Fruit fly (Drosophila melanogaster) whole organism, embryonic: ENCODE measurements around the gene CG5235.

Source experiments
- ATbp ChIP-seq: fragments of 200-800 bp; sonication (Bioruptor generic); optimal IDR thresholded peaks from 2 replicates; lab custom pipeline; 2017; ENCODE audit warnings: missing biosample characterization, mild to moderate bottlenecking, missing genetic modification characterization, missing genetic modification reagents
- B-H2 ChIP-seq: fragments of 200-800 bp; sonication (Bioruptor generic); optimal IDR thresholded peaks from 2 replicates; lab custom pipeline; 2018; ENCODE audit warnings: missing biosample characterization, mild to moderate bottlenecking, missing genetic modification characterization
- CG10321 ChIP-seq: fragments of 200-800 bp; sonication (Bioruptor generic); IDR thresholded peaks from 2 replicates; pipeline ENCODE4 v1.3.6; 2022; ENCODE audit warnings: missing biosample characterization, missing genetic modification characterization
- CG12942 ChIP-seq: fragments of 200-800 bp; sonication (Bioruptor generic); optimal IDR thresholded peaks from 3 replicates; lab custom pipeline; 2016; ENCODE audit warnings: missing biosample characterization, missing genetic modification characterization
- CG17912 ChIP-seq: fragments of 200-800 bp; sonication (Bioruptor generic); optimal IDR thresholded peaks from 2 replicates; lab custom pipeline; 2018; ENCODE audit warnings: missing biosample characterization, mild to moderate bottlenecking, missing genetic modification characterization
- CG18619 ChIP-seq: fragments of 200-800 bp; sonication (Bioruptor generic); optimal IDR thresholded peaks from 3 replicates; lab custom pipeline; 2017; ENCODE audit warnings: missing biosample characterization, mild to moderate bottlenecking, missing genetic modification characterization
- CG30020 ChIP-seq: fragments of 200-800 bp; optimal IDR thresholded peaks from 2 replicates; lab custom pipeline; 2019; ENCODE audit warnings: missing biosample characterization, mild to moderate bottlenecking, missing genetic modification characterization, moderate library complexity
- CG3407 ChIP-seq: fragments of 200-800 bp; sonication (Bioruptor generic); optimal IDR thresholded peaks from 2 replicates; lab custom pipeline; 2018; ENCODE audit warnings: missing biosample characterization, mild to moderate bottlenecking, missing genetic modification characterization
- CG4617 ChIP-seq: fragments of 200-800 bp; sonication (Bioruptor generic); optimal IDR thresholded peaks from 3 replicates; lab custom pipeline; 2016; ENCODE audit warnings: missing biosample characterization, missing genetic modification characterization, borderline replicate concordance
- CG6683 ChIP-seq: fragments of 200-800 bp; sonication (Bioruptor generic); optimal IDR thresholded peaks from 2 replicates; lab custom pipeline; 2017; ENCODE audit warnings: missing biosample characterization, mild to moderate bottlenecking, missing genetic modification characterization, missing genetic modification reagents
- CG6765 ChIP-seq: fragments of 200-800 bp; sonication (Bioruptor generic); optimal IDR thresholded peaks from 3 replicates; lab custom pipeline; 2017; ENCODE audit warnings: missing biosample characterization, mild to moderate bottlenecking, missing genetic modification characterization
- CG7963 ChIP-seq: fragments of 200-800 bp; sonication (Bioruptor generic); IDR thresholded peaks from 3 replicates; pipeline ENCODE4 v1.3.6; 2022; ENCODE audit warnings: missing biosample characterization, missing genetic modification characterization; ENCODE audit not compliant: partially characterized antibody
- CG7987 ChIP-seq: fragments of 200-800 bp; sonication (Bioruptor generic); optimal IDR thresholded peaks from 2 replicates; lab custom pipeline; 2018; ENCODE audit warnings: missing biosample characterization, mild to moderate bottlenecking, missing genetic modification characterization, moderate library complexity
- CG9932 ChIP-seq: fragments of 200-800 bp; sonication (Bioruptor generic); IDR thresholded peaks from 2 replicates; pipeline ENCODE4 v1.3.6; 2022; ENCODE audit warnings: missing biosample characterization, missing genetic modification characterization
- Dbx ChIP-seq: fragments of 200-800 bp; sonication (Bioruptor generic); IDR thresholded peaks from 3 replicates; pipeline ENCODE4 v1.3.6; 2022; ENCODE audit warnings: missing biosample characterization, missing genetic modification characterization
- Dip3 ChIP-seq: fragments of 200-800 bp; sonication (Bioruptor generic); optimal IDR thresholded peaks from 3 replicates; lab custom pipeline; 2016; ENCODE audit warnings: missing biosample characterization, missing genetic modification characterization
- E2f2 ChIP-seq: fragments of 200-800 bp; sonication (Bioruptor generic); IDR thresholded peaks from 2 replicates; pipeline ENCODE4 v1.3.6; 2022; ENCODE audit warnings: missing biosample characterization, missing genetic modification characterization
- Fer2 ChIP-seq: fragments of 200-800 bp; sonication (Bioruptor generic); optimal IDR thresholded peaks from 2 replicates; lab custom pipeline; 2018; ENCODE audit warnings: missing biosample characterization, mild to moderate bottlenecking, missing genetic modification characterization, moderate library complexity
- Jarid2 ChIP-seq: fragments of 200-800 bp; sonication (Bioruptor generic); optimal IDR thresholded peaks from 3 replicates; lab custom pipeline; 2017; ENCODE audit warnings: mild to moderate bottlenecking, missing biosample characterization, missing genetic modification reagents, missing genetic modification characterization
- Max ChIP-seq: fragments of 200-800 bp; sonication (Bioruptor generic); optimal IDR thresholded peaks from 2 replicates; lab custom pipeline; 2016; ENCODE audit warnings: missing biosample characterization, mild to moderate bottlenecking, missing genetic modification characterization
- Pdp1 ChIP-seq, 2 experiments: fragments of 200-800 bp; sonication (Bioruptor generic); optimal IDR thresholded peaks; 3 replicates each; lab custom pipeline; 2016; ENCODE audit warnings: missing biosample characterization in 2 of 2, missing genetic modification characterization in 2 of 2, mild to moderate bottlenecking in 1 of 2, moderate library complexity in 1 of 2
- Ravus ChIP-seq: fragments of 200-800 bp; sonication (Bioruptor generic); IDR thresholded peaks from 2 replicates; pipeline ENCODE4 v1.3.6; 2022; ENCODE audit warnings: missing biosample characterization, missing genetic modification characterization
- Rfx ChIP-seq: fragments of 200-800 bp; sonication (Bioruptor generic); IDR thresholded peaks from 2 replicates; pipeline ENCODE4 v1.3.6; 2022; ENCODE audit warnings: missing biosample characterization, missing genetic modification characterization
- Rx ChIP-seq: fragments of 200-800 bp; sonication (Bioruptor generic); IDR thresholded peaks from 2 replicates; pipeline ENCODE4 v1.3.6; 2022; ENCODE audit warnings: missing biosample characterization, missing genetic modification characterization
- Vsx1 ChIP-seq: fragments of 200-800 bp; sonication (Bioruptor generic); optimal IDR thresholded peaks from 2 replicates; lab custom pipeline; 2017; ENCODE audit warnings: missing biosample characterization, mild to moderate bottlenecking, missing genetic modification characterization, missing genetic modification reagents
- ato ChIP-seq: fragments of 200-800 bp; sonication (Bioruptor generic); IDR thresholded peaks from 2 replicates; pipeline ENCODE4 v1.3.6; 2022; ENCODE audit warnings: missing biosample characterization, missing genetic modification characterization; ENCODE audit not compliant: partially characterized antibody
- bsh ChIP-seq, 2 experiments: fragments of 200-800 bp; sonication (Bioruptor generic); optimal IDR thresholded peaks; 2 replicates each; lab custom pipeline; 2017 to 2018; ENCODE audit warnings: mild to moderate bottlenecking in 2 of 2, missing biosample characterization in 2 of 2, missing genetic modification characterization in 2 of 2, moderate library complexity in 1 of 2
- disco-r ChIP-seq: fragments of 200-800 bp; sonication (Bioruptor generic); optimal IDR thresholded peaks from 2 replicates; lab custom pipeline; 2016; ENCODE audit warnings: missing biosample characterization, missing genetic modification characterization
- dmrt99B ChIP-seq: fragments of 200-800 bp; sonication (Bioruptor generic); optimal IDR thresholded peaks from 2 replicates; lab custom pipeline; 2018; ENCODE audit warnings: missing biosample characterization, mild to moderate bottlenecking, missing genetic modification characterization, moderate library complexity
- ems ChIP-seq: fragments of 200-800 bp; sonication (Bioruptor generic); optimal IDR thresholded peaks from 3 replicates; lab custom pipeline; 2016; ENCODE audit warnings: missing biosample characterization, missing genetic modification characterization
- esg ChIP-seq: fragments of 200-800 bp; sonication (Bioruptor generic); conservative IDR thresholded peaks from 2 replicates; pipeline ENCODE4 v1.3.6; 2022; ENCODE audit warnings: missing biosample characterization, missing genetic modification characterization
- ftz-f1 ChIP-seq: fragments of 200-800 bp; sonication (Bioruptor generic); optimal IDR thresholded peaks from 2 replicates; lab custom pipeline; 2016; ENCODE audit warnings: missing biosample characterization, missing genetic modification characterization
- gfzf ChIP-seq: fragments of 200-800 bp; sonication (Bioruptor generic); optimal IDR thresholded peaks from 2 replicates; lab custom pipeline; 2016; ENCODE audit warnings: missing biosample characterization, mild to moderate bottlenecking, missing genetic modification characterization, moderate library complexity
- hb ChIP-seq: fragments of 200-800 bp; sonication (Bioruptor generic); IDR thresholded peaks from 3 replicates; pipeline ENCODE4 v1.3.6; 2022; ENCODE audit warnings: missing biosample characterization, missing genetic modification characterization; ENCODE audit not compliant: partially characterized antibody
- insv ChIP-seq, 2 experiments: fragments of 200-800 bp; sonication (Bioruptor generic); optimal IDR thresholded peaks; 3 replicates each; lab custom pipeline; 2016 to 2018; ENCODE audit warnings: missing biosample characterization in 2 of 2, missing genetic modification characterization in 2 of 2
- jigr1 ChIP-seq: fragments of 200-800 bp; sonication (Bioruptor generic); IDR thresholded peaks from 3 replicates; pipeline ENCODE4 v1.3.6; 2022; ENCODE audit warnings: missing biosample characterization, missing genetic modification characterization
- jing ChIP-seq: fragments of 200-800 bp; sonication (Bioruptor generic); optimal IDR thresholded peaks from 2 replicates; lab custom pipeline; 2018; ENCODE audit warnings: missing biosample characterization, mild to moderate bottlenecking, missing genetic modification characterization
- kni ChIP-seq: fragments of 200-800 bp; sonication (Bioruptor generic); optimal IDR thresholded peaks from 3 replicates; lab custom pipeline; 2017; ENCODE audit warnings: mild to moderate bottlenecking, missing biosample characterization, missing genetic modification reagents, missing genetic modification characterization
- lab ChIP-seq: fragments of 200-800 bp; sonication (Bioruptor generic); optimal IDR thresholded peaks from 3 replicates; lab custom pipeline; 2017; ENCODE audit warnings: missing biosample characterization, missing genetic modification characterization, mild to moderate bottlenecking, moderate library complexity, missing genetic modification reagents
- lbe ChIP-seq: fragments of 200-800 bp; sonication (Bioruptor generic); optimal IDR thresholded peaks from 2 replicates; lab custom pipeline; 2016; ENCODE audit warnings: missing biosample characterization, mild to moderate bottlenecking, missing genetic modification characterization
- mam ChIP-seq: fragments of 200-800 bp; sonication (Bioruptor generic); optimal IDR thresholded peaks from 3 replicates; lab custom pipeline; 2016; ENCODE audit warnings: missing biosample characterization, missing genetic modification characterization
- pho ChIP-seq: fragments of 200-800 bp; sonication (Bioruptor generic); optimal IDR thresholded peaks from 2 replicates; lab custom pipeline; 2016; ENCODE audit warnings: missing biosample characterization, missing genetic modification characterization
- rib ChIP-seq: fragments of 200-800 bp; sonication (Bioruptor generic); IDR thresholded peaks from 2 replicates; pipeline ENCODE4 v1.3.6; 2022; ENCODE audit warnings: missing biosample characterization, missing genetic modification characterization
- sc ChIP-seq, 3 experiments: fragments of >200 bp in 2 of 3; fragments of 200-800 bp in 1 of 3; sonication (Bioruptor generic) in 1 of 3; optimal IDR thresholded peaks; 2 replicates in 2 of 3; 3 replicates in 1 of 3; lab custom pipeline; 2017; ENCODE audit warnings: mild to moderate bottlenecking in 1 of 3, missing biosample characterization in 1 of 3, missing genetic modification characterization in 1 of 3, missing genetic modification reagents in 1 of 3
- sens ChIP-seq: fragments of 200-800 bp; sonication (Bioruptor generic); peaks from one replicate; lab custom pipeline; 2016; ENCODE audit warnings: missing biosample characterization, missing genetic modification characterization
- sisA ChIP-seq: fragments of 200-800 bp; sonication (Bioruptor generic); IDR thresholded peaks from 2 replicates; pipeline ENCODE4 v1.3.6; 2022; ENCODE audit warnings: missing biosample characterization, missing genetic modification characterization
- tap ChIP-seq: fragments of 200-800 bp; optimal IDR thresholded peaks from 3 replicates; lab custom pipeline; 2019; ENCODE audit warnings: missing biosample characterization, mild to moderate bottlenecking, missing genetic modification characterization, moderate library complexity
- zen2 ChIP-seq: fragments of 200-800 bp; sonication (Bioruptor generic); IDR thresholded peaks from 3 replicates; pipeline ENCODE4 v1.3.6; 2022; ENCODE audit warnings: missing biosample characterization, missing genetic modification characterization; ENCODE audit not compliant: partially characterized antibody
- zfh1 ChIP-seq: fragments of 200-800 bp; sonication (Bioruptor generic); IDR thresholded peaks from 3 replicates; pipeline ENCODE4 v1.3.6; 2022; ENCODE audit warnings: missing biosample characterization, missing genetic modification characterization

Gene CG5235

dm6 chr3L:16037690-16038332 is 52.4 kb downstream of the CG5235 start:
- TF ChIP-seq lab (peak; percentile 22), mam (GFP tag; lab: Kevin White, UChicago) (no peak), Rfx (GFP tag; lab: Robert Waterston, UW) (0 out of 2 replicates have a peak, but pooled peaks have one; percentile 16), CG6683 (GFP tag; lab: Kevin White, UChicago) (no peak), Ravus (no peak), insv (GFP tag; optimal IDR thresholded peaks at IDR 0.05; lab: Kevin White, UChicago) (no peak), CG30020 (tag; lab: Kevin White, UChicago) (no peak), Vsx1 (no peak), Fer2 (tag; lab: Kevin White, UChicago) (no peak), CG12942 (no peak), gfzf (GFP tag; lab: Kevin White, UChicago) (no peak), sc (optimal IDR thresholded peaks at IDR 0.05; lab: Kevin White, UChicago) (no peak), sc (GFP tag; optimal IDR thresholded peaks at IDR 0.05; lab: Kevin White, UChicago) (no peak), sens (GFP tag; lab: Kevin White, UChicago) (peak; percentile 70), CG4617 (GFP tag; lab: Kevin White, UChicago) (no peak), CG3407 (GFP tag; lab: Kevin White, UChicago) (no peak), hb (no peak), disco-r (no peak), CG7987 (no peak), Dip3 (GFP tag; lab: Kevin White, UChicago) (no peak), zfh1 (GFP tag; lab: Robert Waterston, UW) (peak; percentile 43; the same call in 1 of the 3 replicates), E2f2 (GFP tag; lab: Robert Waterston, UW) (no peak), lbe (GFP tag; lab: Kevin White, UChicago) (peak; percentile 43), ato (GFP tag; lab: Robert Waterston, UW) (no peak), ftz-f1 (GFP tag; lab: Kevin White, UChicago) (no peak), CG10321 (GFP tag; lab: Robert Waterston, UW) (no peak), CG7963 (no peak), CG17912 (no peak), CG9932 (no peak), bsh (GFP tag; optimal IDR thresholded peaks at IDR 0.05; lab: Kevin White, UChicago) (no peak), ems (GFP tag; lab: Kevin White, UChicago) (no peak), tap (tag; lab: Kevin White, UChicago) (peak; percentile 4), rib (GFP tag; lab: Robert Waterston, UW) (0 out of 2 replicates have a peak, but pooled peaks have one; percentile 8), Dbx (GFP tag; lab: Robert Waterston, UW) (no peak), jing (no peak), Pdp1 (GFP tag; optimal IDR thresholded peaks at IDR 0.05; lab: Kevin White, UChicago) (peak in 1 of 2 experiments; percentile 66), dmrt99B (tag; lab: Kevin White, UChicago) (no peak), esg (GFP tag; lab: Robert Waterston, UW) (no peak), CG6765 (GFP tag; lab: Kevin White, UChicago) (no peak), B-H2 (GFP tag; lab: Kevin White, UChicago) (no peak), Max (GFP tag; lab: Kevin White, UChicago) (no peak), kni (GFP tag; lab: Kevin White, UChicago) (peak; percentile 47), CG18619 (GFP tag; lab: Kevin White, UChicago) (no peak), Rx (GFP tag; lab: Robert Waterston, UW) (no peak), zen2 (GFP tag; lab: Robert Waterston, UW) (no peak), ATbp (GFP tag; lab: Kevin White, UChicago) (no peak), sisA (no peak), pho (no peak), jigr1 (GFP tag; lab: Robert Waterston, UW) (no peak), Jarid2 (GFP tag; lab: Kevin White, UChicago) (no peak)
